Fruit fly (Drosophila melanogaster): ENCODE measurements around the gene CG9689.

DNA sequence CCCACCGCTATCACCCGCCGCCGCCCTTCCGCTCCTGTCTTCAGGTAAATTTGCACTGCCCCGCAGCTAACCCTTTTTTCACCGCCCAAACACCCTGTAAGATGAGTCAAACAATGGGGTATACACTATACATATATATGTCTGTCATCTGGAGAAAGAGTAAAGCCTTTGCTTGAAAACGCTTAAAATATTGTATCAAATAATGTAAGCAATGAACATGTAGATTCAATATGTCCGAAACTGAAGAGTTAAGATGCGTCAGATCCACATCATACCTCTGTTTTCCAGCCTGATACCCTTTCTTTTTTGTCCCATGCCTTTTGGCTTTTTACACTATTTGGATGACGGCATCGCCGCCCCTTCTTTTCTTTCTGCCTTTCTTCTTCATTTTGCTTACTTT lies 11.1 kb downstream of the CG9689 start:
- TF ChIP-seq CG6792 (GFP tag; optimal IDR thresholded peaks at IDR 0.05) (peak; percentile 60), Lpt (GFP tag; optimal IDR thresholded peaks at IDR 0.05) (no peak), fd85E (GFP tag; optimal IDR thresholded peaks at IDR 0.05) (no peak), eg (GFP tag; IDR thresholded peaks at IDR 0.05) (0 out of 3 replicates have a peak, but pooled peaks have one; percentile 33), Sox102F (GFP tag; optimal IDR thresholded peaks at IDR 0.05) (peak; percentile 76), dsx (GFP tag; optimal IDR thresholded peaks at IDR 0.05; ENCODE audit: poor library complexity, severe bottlenecking) (no peak), Eip93F (GFP tag; optimal IDR thresholded peaks at IDR 0.05) (no peak), dac (GFP tag; optimal IDR thresholded peaks at IDR 0.05) (no peak), topi (GFP tag; optimal IDR thresholded peaks at IDR 0.05) (peak; percentile 69)
